Fruit fly (Drosophila melanogaster) whole organism, embryonic: ENCODE data around the gene CG15696.

ENCODE experiments used
- ATbp ChIP-seq: fragments of 200-800 bp; sonication (Bioruptor generic); optimal IDR thresholded peaks from 2 replicates; lab custom pipeline; 2017; ENCODE audit warnings: missing biosample characterization, mild to moderate bottlenecking, missing genetic modification characterization, missing genetic modification reagents
- Atf6 ChIP-seq: fragments of 200-800 bp; sonication (Bioruptor generic); IDR thresholded peaks from 2 replicates; pipeline ENCODE4 v1.3.6; 2022; ENCODE audit warnings: missing biosample characterization, missing genetic modification characterization
- Awh ChIP-seq: fragments of 200-800 bp; sonication (Bioruptor generic); IDR thresholded peaks from 2 replicates; pipeline ENCODE4, ENCODE4 v1.3.6; 2022; ENCODE audit warnings: missing biosample characterization, missing genetic modification characterization
- Bgb ChIP-seq: fragments of 200-800 bp; sonication (Bioruptor generic); IDR thresholded peaks from 2 replicates; pipeline ENCODE4 v1.3.6; 2022; ENCODE audit warnings: missing biosample characterization, missing genetic modification characterization; ENCODE audit not compliant: partially characterized antibody
- CG10431 ChIP-seq: fragments of 200-800 bp; sonication (Bioruptor generic); optimal IDR thresholded peaks from 3 replicates; lab custom pipeline; 2018; ENCODE audit warnings: missing biosample characterization, mild to moderate bottlenecking, missing genetic modification characterization
- CG11723 ChIP-seq: fragments of 200-800 bp; sonication (Bioruptor generic); optimal IDR thresholded peaks from 2 replicates; lab custom pipeline; 2017; ENCODE audit warnings: missing biosample characterization, mild to moderate bottlenecking, missing genetic modification characterization
- CG12659 ChIP-seq: fragments of 200-800 bp; sonication (Bioruptor generic); optimal IDR thresholded peaks from 3 replicates; lab custom pipeline; 2017; ENCODE audit warnings: mild to moderate bottlenecking, missing biosample characterization, missing genetic modification reagents, missing genetic modification characterization
- CG1647 ChIP-seq: fragments of 200-800 bp; sonication (Bioruptor generic); optimal IDR thresholded peaks from 3 replicates; lab custom pipeline; 2016; ENCODE audit warnings: missing biosample characterization, missing genetic modification characterization
- CG17359 ChIP-seq: fragments of 200-800 bp; sonication (Bioruptor generic); optimal IDR thresholded peaks from 3 replicates; lab custom pipeline; 2018; ENCODE audit warnings: missing biosample characterization, mild to moderate bottlenecking, missing genetic modification characterization, moderate library complexity
- CG17361 ChIP-seq: fragments of 200-800 bp; sonication (Bioruptor generic); IDR thresholded peaks from 3 replicates; pipeline ENCODE4 v1.3.6; 2022; ENCODE audit warnings: missing biosample characterization, missing genetic modification characterization
- CG17568 ChIP-seq: fragments of 200-800 bp; sonication (Bioruptor generic); optimal IDR thresholded peaks from 2 replicates; lab custom pipeline; 2018; ENCODE audit warnings: missing biosample characterization, mild to moderate bottlenecking, missing genetic modification characterization, moderate library complexity
- CG17802 ChIP-seq: fragments of 200-800 bp; sonication (Bioruptor generic); optimal IDR thresholded peaks from 2 replicates; lab custom pipeline; 2018; ENCODE audit warnings: missing biosample characterization, mild to moderate bottlenecking, missing genetic modification characterization, moderate library complexity
- CG18599 ChIP-seq: fragments of 200-800 bp; sonication (Bioruptor generic); optimal IDR thresholded peaks from 3 replicates; lab custom pipeline; 2017; ENCODE audit warnings: missing biosample characterization, missing genetic modification characterization, mild to moderate bottlenecking, moderate library complexity, missing genetic modification reagents
- CG18619 ChIP-seq: fragments of 200-800 bp; sonication (Bioruptor generic); optimal IDR thresholded peaks from 3 replicates; lab custom pipeline; 2017; ENCODE audit warnings: missing biosample characterization, mild to moderate bottlenecking, missing genetic modification characterization
- CG31388 ChIP-seq: fragments of 200-800 bp; sonication (Bioruptor generic); optimal IDR thresholded peaks from 2 replicates; lab custom pipeline; 2016; ENCODE audit warnings: missing biosample characterization, missing genetic modification characterization
- CG3281 ChIP-seq: fragments of 200-800 bp; sonication (Bioruptor generic); optimal IDR thresholded peaks from 3 replicates; lab custom pipeline; 2017; ENCODE audit warnings: missing biosample characterization, mild to moderate bottlenecking, missing genetic modification characterization
- CG42726 ChIP-seq: fragments of 200-800 bp; sonication (Bioruptor generic); IDR thresholded peaks from 2 replicates; pipeline ENCODE4 v1.3.6; 2022; ENCODE audit warnings: missing biosample characterization, missing genetic modification characterization; ENCODE audit not compliant: partially characterized antibody
- CG4328 ChIP-seq: fragments of 200-800 bp; sonication (Bioruptor generic); optimal IDR thresholded peaks from 3 replicates; lab custom pipeline; 2017; ENCODE audit warnings: missing biosample characterization, missing genetic modification reagents, missing genetic modification characterization
- CG4424 ChIP-seq: fragments of 200-800 bp; sonication (Bioruptor generic); optimal IDR thresholded peaks from 3 replicates; lab custom pipeline; 2016; ENCODE audit warnings: missing biosample characterization, missing genetic modification characterization
- CG5245 ChIP-seq: fragments of 200-800 bp; sonication (Bioruptor generic); optimal IDR thresholded peaks from 3 replicates; lab custom pipeline; 2016; ENCODE audit warnings: missing biosample characterization, missing genetic modification characterization
- CG8290 ChIP-seq, 3 experiments: fragments of 200-800 bp; sonication (Bioruptor generic); optimal IDR thresholded peaks; 2 replicates each; lab custom pipeline; 2016 to 2019; ENCODE audit warnings: missing biosample characterization in 3 of 3, missing genetic modification characterization in 3 of 3, mild to moderate bottlenecking in 2 of 3, moderate library complexity in 1 of 3
- CrebB ChIP-seq: fragments of 200-800 bp; sonication (Bioruptor generic); optimal IDR thresholded peaks from 3 replicates; lab custom pipeline; 2018; ENCODE audit warnings: missing biosample characterization, mild to moderate bottlenecking, missing genetic modification characterization
- Dek ChIP-seq: fragments of 200-800 bp; sonication (Bioruptor generic); optimal IDR thresholded peaks from 3 replicates; lab custom pipeline; 2019; ENCODE audit warnings: missing biosample characterization, mild to moderate bottlenecking, missing genetic modification characterization, moderate library complexity
- Hand ChIP-seq: fragments of 200-800 bp; sonication (Bioruptor generic); optimal IDR thresholded peaks from 2 replicates; lab custom pipeline; 2017; ENCODE audit warnings: mild to moderate bottlenecking, missing biosample characterization, missing genetic modification reagents, missing genetic modification characterization
- Hmr ChIP-seq: fragments of 200-800 bp; sonication (Bioruptor generic); optimal IDR thresholded peaks from 3 replicates; lab custom pipeline; 2017; ENCODE audit warnings: mild to moderate bottlenecking, missing biosample characterization, missing genetic modification reagents, missing genetic modification characterization
- Jarid2 ChIP-seq: fragments of 200-800 bp; sonication (Bioruptor generic); optimal IDR thresholded peaks from 3 replicates; lab custom pipeline; 2017; ENCODE audit warnings: mild to moderate bottlenecking, missing biosample characterization, missing genetic modification reagents, missing genetic modification characterization
- Kr ChIP-seq: fragments of 200-800 bp; sonication (Bioruptor generic); optimal IDR thresholded peaks from 2 replicates; lab custom pipeline; 2017; ENCODE audit warnings: missing biosample characterization, mild to moderate bottlenecking, missing genetic modification characterization
- Lim3 ChIP-seq: fragments of 200-800 bp; sonication (Bioruptor generic); IDR thresholded peaks from 2 replicates; pipeline ENCODE4 v1.3.6; 2022; ENCODE audit warnings: missing biosample characterization, missing genetic modification characterization
- Med ChIP-seq: fragments of 200-800 bp; sonication (Bioruptor generic); peaks from one replicate; lab custom pipeline; 2016; ENCODE audit warnings: missing biosample characterization, missing genetic modification characterization, mild to moderate bottlenecking, inconsistent platforms, moderate library complexity
- Meics ChIP-seq: fragments of 200-800 bp; sonication (Bioruptor generic); optimal IDR thresholded peaks from 2 replicates; lab custom pipeline; 2017; ENCODE audit warnings: missing biosample characterization, mild to moderate bottlenecking, missing genetic modification characterization
- NK7.1 ChIP-seq: fragments of 200-800 bp; sonication (Bioruptor generic); optimal IDR thresholded peaks from 3 replicates; lab custom pipeline; 2016; ENCODE audit warnings: missing biosample characterization, missing genetic modification characterization
- Nf-YB ChIP-seq: fragments of 200-800 bp; sonication (Bioruptor generic); optimal IDR thresholded peaks from 3 replicates; lab custom pipeline; 2019; ENCODE audit warnings: missing biosample characterization, mild to moderate bottlenecking, missing genetic modification characterization, moderate library complexity
- PHDP ChIP-seq: fragments of 200-800 bp; sonication (Bioruptor generic); optimal IDR thresholded peaks from 3 replicates; lab custom pipeline; 2018; ENCODE audit warnings: missing biosample characterization, mild to moderate bottlenecking, missing genetic modification characterization, moderate library complexity
- Sry-δ ChIP-seq: fragments of 200-800 bp; sonication (Bioruptor generic); optimal IDR thresholded peaks from 2 replicates; lab custom pipeline; 2016; ENCODE audit warnings: missing biosample characterization, missing genetic modification characterization
- bbx ChIP-seq: fragments of 200-800 bp; sonication (Bioruptor generic); IDR thresholded peaks from 2 replicates; pipeline ENCODE4 v1.3.6; 2022; ENCODE audit warnings: missing biosample characterization, missing genetic modification characterization; ENCODE audit not compliant: partially characterized antibody
- ci ChIP-seq: fragments of 200-800 bp; sonication (Bioruptor generic); IDR thresholded peaks from 3 replicates; pipeline ENCODE4 v1.3.6; 2022; ENCODE audit warnings: missing biosample characterization, missing genetic modification characterization
- emc ChIP-seq: fragments of 200-800 bp; sonication (Bioruptor generic); optimal IDR thresholded peaks from 2 replicates; lab custom pipeline; 2016; ENCODE audit warnings: missing biosample characterization, missing genetic modification characterization
- ewg ChIP-seq: fragments of 200-800 bp; sonication (Bioruptor generic); optimal IDR thresholded peaks from 3 replicates; lab custom pipeline; 2017; ENCODE audit warnings: mild to moderate bottlenecking, missing biosample characterization, missing genetic modification reagents, missing genetic modification characterization
- lab ChIP-seq: fragments of 200-800 bp; sonication (Bioruptor generic); optimal IDR thresholded peaks from 3 replicates; lab custom pipeline; 2017; ENCODE audit warnings: missing biosample characterization, missing genetic modification characterization, mild to moderate bottlenecking, moderate library complexity, missing genetic modification reagents
- nmo ChIP-seq: fragments of 200-800 bp; sonication (Bioruptor generic); optimal IDR thresholded peaks from 2 replicates; lab custom pipeline; 2018; ENCODE audit warnings: missing biosample characterization, mild to moderate bottlenecking, missing genetic modification characterization, moderate library complexity
- nom ChIP-seq: fragments of 200-800 bp; sonication (Bioruptor generic); optimal IDR thresholded peaks from 2 replicates; lab custom pipeline; 2017; ENCODE audit warnings: missing biosample characterization, missing genetic modification characterization, mild to moderate bottlenecking, moderate library complexity, missing genetic modification reagents
- oc ChIP-seq: fragments of 200-800 bp; sonication (Bioruptor generic); optimal IDR thresholded peaks from 2 replicates; lab custom pipeline; 2018; ENCODE audit warnings: missing biosample characterization, mild to moderate bottlenecking, missing genetic modification characterization, moderate library complexity
- seq ChIP-seq: fragments of 200-800 bp; sonication (Bioruptor generic); IDR thresholded peaks from 2 replicates; pipeline ENCODE4 v1.3.6; 2022; ENCODE audit warnings: missing biosample characterization, missing genetic modification characterization
- sna ChIP-seq: fragments of 200-800 bp; sonication (Bioruptor generic); IDR thresholded peaks from 2 replicates; pipeline ENCODE4 v1.3.6; 2022; ENCODE audit warnings: missing biosample characterization, missing genetic modification characterization; ENCODE audit not compliant: partially characterized antibody
- sr ChIP-seq: fragments of 200-800 bp; sonication (Bioruptor generic); IDR thresholded peaks from 3 replicates; pipeline ENCODE4 v1.3.6; 2022; ENCODE audit warnings: missing biosample characterization, missing genetic modification characterization
- tap ChIP-seq: fragments of 200-800 bp; optimal IDR thresholded peaks from 3 replicates; lab custom pipeline; 2019; ENCODE audit warnings: missing biosample characterization, mild to moderate bottlenecking, missing genetic modification characterization, moderate library complexity
- unpg ChIP-seq: fragments of 200-800 bp; sonication (Bioruptor generic); optimal IDR thresholded peaks from 3 replicates; lab custom pipeline; 2018; ENCODE audit warnings: missing biosample characterization, mild to moderate bottlenecking, missing genetic modification characterization, moderate library complexity
- z ChIP-seq: fragments of 200-800 bp; sonication (Bioruptor generic); IDR thresholded peaks from 3 replicates; pipeline ENCODE4 v1.3.6; 2022; ENCODE audit warnings: missing biosample characterization, missing genetic modification characterization

Gene CG15696

DNA sequence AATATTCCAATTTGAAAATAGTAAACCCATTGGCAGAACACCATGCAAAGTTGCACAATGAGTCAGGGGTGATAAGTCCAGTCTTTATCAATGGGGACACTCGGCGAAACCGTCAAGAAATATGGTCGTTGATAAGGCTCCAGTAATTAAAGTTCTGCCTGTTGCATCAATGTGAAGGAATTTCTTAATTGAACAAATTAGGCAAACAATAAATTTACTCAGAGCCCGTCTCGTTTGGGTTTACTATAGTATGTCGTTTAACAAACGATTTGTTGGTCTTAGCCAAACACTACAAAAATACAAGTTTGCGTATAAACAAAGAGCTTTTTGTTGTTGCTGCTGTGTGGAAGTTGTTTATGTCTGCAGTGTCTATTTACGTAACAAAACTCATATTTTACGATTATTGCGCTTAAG lies 12.1 kb upstream of the CG15696 start:
- peak; percentile 61 for TF ChIP-seq Atf6 (GFP tag; lab: Robert Waterston, UW)
- TF ChIP-seq ci, result peak; percentile 58; the same call in 2 of the 3 replicates
- TF ChIP-seq CG10431 (GFP tag; lab: Kevin White, UChicago), result peak; percentile 31
- TF ChIP-seq lab (GFP tag; lab: Kevin White, UChicago), result peak; percentile 87
- TF ChIP-seq Hmr (GFP tag; lab: Kevin White, UChicago), result peak; percentile 71
- peak; percentile 66 for TF ChIP-seq CG17359 (tag; lab: Kevin White, UChicago)
- no peak for TF ChIP-seq Hand
- no peak for TF ChIP-seq CG8290 (GFP tag; optimal IDR thresholded peaks at IDR 0.05; lab: Kevin White, UChicago)
- peak in 1 of 2 experiments; percentile 91 for TF ChIP-seq CG8290 (tag; optimal IDR thresholded peaks at IDR 0.05; lab: Kevin White, UChicago)
- 0 out of 3 replicates have a peak, but pooled peaks have one; percentile 11 for TF ChIP-seq z
- no peak for TF ChIP-seq Nf-YB (GFP tag; lab: Kevin White, UChicago)
- peak; percentile 2 for TF ChIP-seq CG4328
- TF ChIP-seq NK7.1 (GFP tag; lab: Kevin White, UChicago), result peak; percentile 29
- TF ChIP-seq CG17568, result peak; percentile 85
- TF ChIP-seq CG18619 (GFP tag; lab: Kevin White, UChicago), result peak; percentile 55
- no peak for TF ChIP-seq CG1647 (GFP tag; lab: Kevin White, UChicago)
- peak; percentile 77 for TF ChIP-seq PHDP
- peak; percentile 44; the same call in 1 of the 2 replicates for TF ChIP-seq seq (GFP tag; lab: Robert Waterston, UW)
- peak; percentile 40 for TF ChIP-seq CG18599 (GFP tag; lab: Kevin White, UChicago)
- no peak for TF ChIP-seq CG5245
- TF ChIP-seq ewg (GFP tag; lab: Kevin White, UChicago), result peak; percentile 24
- TF ChIP-seq bbx (GFP tag; lab: Robert Waterston, UW), result no peak
- TF ChIP-seq nmo (GFP tag; lab: Kevin White, UChicago), result no peak
- TF ChIP-seq CG4424 (GFP tag; lab: Kevin White, UChicago), result peak; percentile 26
- peak; percentile 8 for TF ChIP-seq tap (tag; lab: Kevin White, UChicago)
- peak; percentile 45 for TF ChIP-seq Dek (tag; lab: Kevin White, UChicago)
- no peak for TF ChIP-seq Bgb (GFP tag; lab: Robert Waterston, UW)
- peak; percentile 9 for TF ChIP-seq emc
- peak; percentile 79 for TF ChIP-seq ATbp (GFP tag; lab: Kevin White, UChicago)
- peak; percentile 69 for TF ChIP-seq unpg (GFP tag; lab: Kevin White, UChicago)
- TF ChIP-seq Meics, result peak; percentile 66
- TF ChIP-seq CG42726 (GFP tag; lab: Robert Waterston, UW), result no peak
- TF ChIP-seq CrebB (tag; lab: Kevin White, UChicago), result peak; percentile 73
- TF ChIP-seq CG17802, result no peak
- no peak for TF ChIP-seq CG31388 (GFP tag; lab: Kevin White, UChicago)
- TF ChIP-seq Sry-δ, result no peak
- peak; percentile 34 for TF ChIP-seq CG12659 (GFP tag; lab: Kevin White, UChicago)
- 0 out of 3 replicates have a peak, but pooled peaks have one; percentile 5 for TF ChIP-seq sr (GFP tag; lab: Robert Waterston, UW)
- TF ChIP-seq CG11723, result peak; percentile 39
- TF ChIP-seq CG3281 (GFP tag; lab: Kevin White, UChicago), result peak; percentile 66
- TF ChIP-seq Lim3, result no peak
- no peak for TF ChIP-seq CG17361 (GFP tag; lab: Robert Waterston, UW)
- no peak for TF ChIP-seq nom (GFP tag; lab: Kevin White, UChicago)
- TF ChIP-seq Kr (GFP tag; lab: Kevin White, UChicago), result no peak
- TF ChIP-seq Awh (GFP tag; lab: Robert Waterston, UW), result 0 out of 2 replicates have a peak, but pooled peaks have one; percentile 24
- TF ChIP-seq Jarid2 (GFP tag; lab: Kevin White, UChicago), result peak; percentile 24
- peak; percentile 90 for TF ChIP-seq Med
- TF ChIP-seq oc (tag; lab: Kevin White, UChicago), result peak; percentile 39
- TF ChIP-seq sna (GFP tag; lab: Robert Waterston, UW), result no peak
